Worm (Caenorhabditis elegans) whole organism, L2 larva: ENCODE measurements around the gene clec-203.

Experiments
- C34F6.9 ChIP-seq: fragments of 150-350 bp; optimal IDR thresholded peaks from 2 replicates; lab custom pipeline; 2014; ENCODE audit warnings: missing biosample characterization, missing genetic modification characterization
- F13H6.1 ChIP-seq: sonication (generic microtip); optimal IDR thresholded peaks from 2 replicates; lab custom pipeline; 2016; ENCODE audit warnings: missing genetic modification characterization, missing compliant biosample characterization
- R02D3.7 ChIP-seq: fragments of 150-350 bp; optimal IDR thresholded peaks from 2 replicates; lab custom pipeline; 2014; ENCODE audit warnings: missing biosample characterization, missing genetic modification characterization
- Y55F3AM.14 ChIP-seq: fragments of 200-800 bp; sonication (Bioruptor generic); optimal IDR thresholded peaks from 2 replicates; lab custom pipeline; 2018; ENCODE audit warnings: mild to moderate bottlenecking, missing genetic modification characterization, missing compliant biosample characterization
- alr-1 ChIP-seq: fragments of 150-350 bp; optimal IDR thresholded peaks from 2 replicates; lab custom pipeline; 2014; ENCODE audit warnings: missing biosample characterization, missing genetic modification characterization
- aly-2 ChIP-seq: fragments of 150-350 bp; optimal IDR thresholded peaks from 2 replicates; lab custom pipeline; 2014; ENCODE audit warnings: missing biosample characterization, missing genetic modification characterization
- ama-1 ChIP-seq: fragments of 150-350 bp; optimal IDR thresholded peaks from 2 replicates; lab custom pipeline; 2018; ENCODE audit warnings: inconsistent platforms
- blmp-1 ChIP-seq: sonication (generic microtip); optimal IDR thresholded peaks from 2 replicates; lab custom pipeline; 2017; ENCODE audit warnings: missing genetic modification characterization, mild to moderate bottlenecking, missing compliant biosample characterization, antibody characterized with exemption, moderate library complexity; ENCODE audit not compliant: insufficient read depth
- ceh-16 ChIP-seq: fragments of 150-350 bp; optimal IDR thresholded peaks from 2 replicates; lab custom pipeline; 2014; ENCODE audit warnings: missing biosample characterization, missing genetic modification characterization
- ceh-82 ChIP-seq: fragments of 150-350 bp; optimal IDR thresholded peaks from 2 replicates; lab custom pipeline; 2014; ENCODE audit warnings: missing biosample characterization, missing genetic modification characterization
- egl-27 ChIP-seq: sonication (generic microtip); optimal IDR thresholded peaks from 3 replicates; lab custom pipeline; 2017; ENCODE audit warnings: missing biosample characterization, missing genetic modification reagents, missing genetic modification characterization
- elt-3 ChIP-seq: sonication (generic microtip); optimal IDR thresholded peaks from 2 replicates; lab custom pipeline; 2017; ENCODE audit warnings: missing biosample characterization, missing genetic modification characterization
- fos-1 ChIP-seq: fragments of 150-350 bp; optimal IDR thresholded peaks from 2 replicates; lab custom pipeline; 2014; ENCODE audit warnings: missing biosample characterization, missing genetic modification characterization
- gmeb-1 ChIP-seq: fragments of 150-350 bp; optimal IDR thresholded peaks from 2 replicates; lab custom pipeline; 2014; ENCODE audit warnings: missing biosample characterization, missing genetic modification characterization
- lin-11 ChIP-seq: fragments of 150-350 bp; sonication (generic microtip); optimal IDR thresholded peaks from 2 replicates; lab custom pipeline; 2014; ENCODE audit warnings: missing biosample characterization, missing genetic modification characterization, inconsistent platforms, mixed read lengths
- lin-13 ChIP-seq: fragments of 150-350 bp; optimal IDR thresholded peaks from 2 replicates; lab custom pipeline; 2014; ENCODE audit warnings: missing biosample characterization, missing genetic modification reagents, missing genetic modification characterization
- lsy-2 ChIP-seq, 2 experiments: fragments of 150-350 bp in 1 of 2; sonication (generic microtip) in 1 of 2; optimal IDR thresholded peaks; 2 replicates each; lab custom pipeline; 2014 to 2017; ENCODE audit warnings: missing biosample characterization in 2 of 2, missing genetic modification characterization in 2 of 2
- mab-5 ChIP-seq: fragments of 150-350 bp; optimal IDR thresholded peaks from 2 replicates; lab custom pipeline; 2014; ENCODE audit warnings: missing biosample characterization, missing genetic modification characterization
- mdl-1 ChIP-seq, 2 experiments: fragments of 150-350 bp in 1 of 2; sonication (generic microtip) in 1 of 2; optimal IDR thresholded peaks; 2 replicates each; lab custom pipeline; 2017; ENCODE audit warnings: missing biosample characterization in 2 of 2, missing genetic modification characterization in 2 of 2
- nhr-10 ChIP-seq: sonication (generic microtip); optimal IDR thresholded peaks from 2 replicates; lab custom pipeline; 2017; ENCODE audit warnings: missing biosample characterization, missing genetic modification characterization
- nhr-12 ChIP-seq: fragments of 150-350 bp; optimal IDR thresholded peaks from 2 replicates; lab custom pipeline; 2014; ENCODE audit warnings: missing biosample characterization, missing genetic modification characterization
- nhr-129 ChIP-seq: fragments of 150-350 bp; optimal IDR thresholded peaks from 2 replicates; lab custom pipeline; 2014; ENCODE audit warnings: missing biosample characterization, missing genetic modification characterization
- nhr-23 ChIP-seq: fragments of 150-350 bp; optimal IDR thresholded peaks from 2 replicates; lab custom pipeline; 2014; ENCODE audit warnings: missing biosample characterization, missing genetic modification reagents, missing genetic modification characterization
- nhr-6 ChIP-seq: fragments of 150-350 bp; optimal IDR thresholded peaks from 2 replicates; lab custom pipeline; 2014; ENCODE audit warnings: missing biosample characterization, missing genetic modification characterization
- peb-1 ChIP-seq: fragments of 150-350 bp; optimal IDR thresholded peaks from 2 replicates; lab custom pipeline; 2014; ENCODE audit warnings: missing biosample characterization, missing genetic modification characterization
- sma-3 ChIP-seq: sonication (generic microtip); optimal IDR thresholded peaks from 2 replicates; lab custom pipeline; 2016; ENCODE audit warnings: missing genetic modification reagents, missing genetic modification characterization, missing compliant biosample characterization
- sma-9 ChIP-seq, 2 experiments: fragments of 150-350 bp in 1 of 2; sonication (generic microtip) in 1 of 2; optimal IDR thresholded peaks; 2 replicates each; lab custom pipeline; 2014 to 2016; ENCODE audit warnings: missing genetic modification characterization in 2 of 2, mild to moderate bottlenecking in 1 of 2, missing biosample characterization in 1 of 2, missing compliant biosample characterization in 1 of 2, missing genetic modification reagents in 1 of 2, moderate library complexity in 1 of 2
- snpc-4 ChIP-seq: fragments of 150-350 bp; optimal IDR thresholded peaks from 2 replicates; lab custom pipeline; 2014; ENCODE audit warnings: missing biosample characterization, missing genetic modification characterization
- unc-39 ChIP-seq: fragments of 150-350 bp; optimal IDR thresholded peaks from 2 replicates; lab custom pipeline; 2014; ENCODE audit warnings: missing biosample characterization, missing genetic modification characterization
- unc-55 ChIP-seq: fragments of 150-350 bp; sonication (generic microtip); optimal IDR thresholded peaks from 3 replicates; lab custom pipeline; 2014; ENCODE audit warnings: missing biosample characterization, missing genetic modification reagents, missing genetic modification characterization
- unc-62 ChIP-seq: fragments of 150-350 bp; optimal IDR thresholded peaks from 2 replicates; lab custom pipeline; 2014; ENCODE audit warnings: missing biosample characterization, missing genetic modification reagents, missing genetic modification characterization
- zag-1 ChIP-seq: fragments of 150-350 bp; optimal IDR thresholded peaks from 2 replicates; lab custom pipeline; 2014; ENCODE audit warnings: missing biosample characterization, missing genetic modification characterization
- ztf-11 ChIP-seq: sonication (generic microtip); optimal IDR thresholded peaks from 2 replicates; lab custom pipeline; 2017; ENCODE audit warnings: missing biosample characterization, missing genetic modification characterization
- ztf-4 ChIP-seq: fragments of 150-350 bp; optimal IDR thresholded peaks from 2 replicates; lab custom pipeline; 2014; ENCODE audit warnings: missing biosample characterization, missing genetic modification characterization

clec-203 gene

DNA sequence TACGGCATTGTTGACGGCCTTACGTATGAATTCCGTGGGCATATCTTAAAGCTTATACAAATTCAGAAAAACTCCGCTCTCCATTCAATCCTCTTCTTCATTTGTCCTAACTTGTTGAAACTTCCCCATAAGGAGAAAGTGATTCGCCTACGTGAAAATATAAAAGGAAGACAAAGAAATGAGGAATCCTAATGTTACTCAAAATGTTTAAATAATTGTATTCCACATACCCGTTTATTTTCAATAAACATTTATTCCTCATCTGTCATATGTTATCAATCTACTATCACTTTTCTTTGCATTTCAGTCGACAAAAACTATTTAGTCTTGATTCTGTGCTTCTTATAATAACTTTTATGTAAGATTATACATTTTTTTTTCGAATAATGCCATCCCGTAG, at the start of gene clec-203:
TSS of gene clec-203 (plus strand) at position 301 of the 400 bp plus-strand sequence.
- TF ChIP-seq gmeb-1 (tag; lab: Kevin White, UChicago): no peak
- TF ChIP-seq snpc-4: no peak
- TF ChIP-seq Y55F3AM.14: no peak
- no peak for TF ChIP-seq nhr-129 (tag; lab: Kevin White, UChicago)

DNA sequence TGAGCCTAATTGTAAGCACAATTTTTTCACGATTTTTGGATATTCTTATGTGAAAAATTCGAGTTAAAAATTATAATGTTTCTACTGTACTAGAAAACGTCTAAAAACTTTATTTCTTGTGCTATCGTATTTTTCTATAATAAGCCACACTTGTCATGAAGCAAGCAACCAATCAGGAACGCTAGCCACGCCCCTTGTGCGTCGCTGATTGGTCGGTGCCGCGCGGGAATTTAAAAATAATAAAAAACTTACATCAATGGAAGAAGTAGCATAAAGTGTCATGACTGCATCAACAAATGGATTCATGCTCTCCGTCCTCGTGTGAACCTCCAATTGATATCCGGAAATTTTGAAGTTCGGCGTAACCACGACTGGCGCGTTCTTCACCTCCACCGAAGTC, 40.8 kb upstream of the clec-203 start:
- no peak for TF ChIP-seq lsy-2 (tag; optimal IDR thresholded peaks at IDR 0.05; lab: Kevin White, UChicago)
- no peak for TF ChIP-seq sma-9 (GFP tag; optimal IDR thresholded peaks at IDR 0.05; lab: Kevin White, UChicago)
- TF ChIP-seq sma-9 (tag; optimal IDR thresholded peaks at IDR 0.05; lab: Kevin White, UChicago): no peak
- no peak for TF ChIP-seq alr-1 (tag; lab: Kevin White, UChicago)
- TF ChIP-seq nhr-10: no peak
- no peak for TF ChIP-seq ama-1 (lab: Kevin White, UChicago)
- TF ChIP-seq mdl-1 (tag; optimal IDR thresholded peaks at IDR 0.05; lab: Kevin White, UChicago): no peak
- no peak for TF ChIP-seq unc-39 (tag; lab: Kevin White, UChicago)
- no peak for TF ChIP-seq fos-1 (tag; lab: Kevin White, UChicago)
- no peak for TF ChIP-seq peb-1 (tag; lab: Kevin White, UChicago)

DNA sequence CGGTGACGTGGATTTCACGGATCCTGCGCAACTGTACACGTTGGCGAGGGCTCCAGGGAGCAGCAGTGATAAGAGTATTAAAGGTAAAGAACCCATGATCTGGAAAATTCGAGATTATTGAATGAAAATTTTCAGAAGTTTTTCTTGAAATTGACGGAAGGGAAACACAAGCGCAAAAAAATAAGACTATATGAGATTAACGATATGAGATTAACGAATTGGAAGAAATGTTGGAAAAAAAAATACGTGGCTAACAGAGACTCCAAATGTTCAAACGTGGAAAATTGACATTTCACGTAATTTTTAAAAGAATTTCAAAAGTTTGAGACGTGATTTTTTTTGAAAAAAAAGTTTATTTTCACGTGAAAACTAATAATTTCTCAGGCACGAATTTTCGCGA, 39.6 kb upstream of the clec-203 start, which contains the start of gene nra-4:
TSS of gene nra-4 (minus strand) at position 101 of the 400 bp plus-strand sequence.
- TF ChIP-seq zag-1 (tag; lab: Kevin White, UChicago) (no peak), nhr-129 (tag; lab: Kevin White, UChicago) (no peak), ztf-11 (no peak), aly-2 (tag; lab: Kevin White, UChicago) (no peak), nhr-10 (no peak), sma-3 (GFP tag; lab: Kevin White, UChicago) (no peak), lin-11 (tag; lab: Kevin White, UChicago) (no peak), R02D3.7 (tag; lab: Kevin White, UChicago) (no peak), egl-27 (tag; lab: Kevin White, UChicago) (no peak)

DNA sequence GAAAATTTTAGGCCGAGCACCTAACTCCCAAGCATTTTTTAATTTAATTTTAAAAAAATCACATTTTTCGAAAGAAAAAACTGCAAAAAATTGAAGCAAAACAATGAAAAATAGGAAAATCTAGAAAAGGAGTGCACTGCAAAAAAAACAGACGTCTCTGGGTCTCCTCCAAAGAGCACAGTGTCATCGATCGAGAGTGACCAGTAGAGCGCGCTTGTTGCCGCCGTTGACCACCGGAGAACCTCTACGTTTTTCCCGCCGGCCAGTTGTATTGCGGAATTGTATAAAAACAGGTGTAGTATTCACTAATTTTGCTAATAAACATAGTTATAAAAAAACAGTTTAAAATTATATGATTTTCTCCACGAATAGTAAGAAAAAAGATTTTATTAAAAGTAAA, 38.7 kb upstream of the clec-203 start:
- peak; percentile 43 for TF ChIP-seq unc-55 (GFP tag; lab: Kevin White, UChicago)
- TF ChIP-seq C34F6.9 (tag; lab: Kevin White, UChicago): peak; percentile 21
- peak; percentile 8 for TF ChIP-seq fos-1 (tag; lab: Kevin White, UChicago)
- no peak for TF ChIP-seq ztf-4 (tag; lab: Kevin White, UChicago)
- TF ChIP-seq, all 48 proteins: peak for 3

DNA sequence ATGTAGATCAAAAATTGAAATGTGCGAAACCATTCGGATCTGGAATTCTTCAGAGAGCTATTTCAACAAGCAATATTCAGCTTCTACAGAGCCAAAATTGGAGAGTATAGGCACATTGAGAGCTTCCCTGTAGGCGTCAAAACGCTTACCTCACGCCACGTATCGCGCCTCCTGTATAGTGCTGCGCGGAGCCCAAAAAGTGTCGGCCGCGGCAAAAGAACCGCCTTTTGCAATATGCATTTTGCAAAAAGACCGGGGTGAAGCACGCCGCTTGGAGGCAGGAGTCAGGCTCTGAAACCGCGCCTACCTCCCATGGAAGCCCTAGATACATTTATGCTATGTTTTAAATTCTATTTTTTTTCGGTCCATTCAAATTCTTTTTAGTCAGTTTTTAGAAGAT, 36.4 kb upstream of the clec-203 start:
- no peak for TF ChIP-seq nhr-12
- TF ChIP-seq ama-1 (lab: Kevin White, UChicago): no peak
- TF ChIP-seq mab-5: no peak
- no peak for TF ChIP-seq blmp-1
- no peak for TF ChIP-seq ceh-82 (tag; lab: Kevin White, UChicago)
- TF ChIP-seq nhr-23 (tag; lab: Kevin White, UChicago): no peak
- no peak for TF ChIP-seq lin-13 (GFP tag; lab: Kevin White, UChicago)
- no peak for TF ChIP-seq unc-62 (GFP tag; lab: Kevin White, UChicago)
- TF ChIP-seq ceh-16: no peak
- TF ChIP-seq elt-3: no peak
- TF ChIP-seq Y55F3AM.14: no peak
- no peak for TF ChIP-seq unc-39 (tag; lab: Kevin White, UChicago)

DNA sequence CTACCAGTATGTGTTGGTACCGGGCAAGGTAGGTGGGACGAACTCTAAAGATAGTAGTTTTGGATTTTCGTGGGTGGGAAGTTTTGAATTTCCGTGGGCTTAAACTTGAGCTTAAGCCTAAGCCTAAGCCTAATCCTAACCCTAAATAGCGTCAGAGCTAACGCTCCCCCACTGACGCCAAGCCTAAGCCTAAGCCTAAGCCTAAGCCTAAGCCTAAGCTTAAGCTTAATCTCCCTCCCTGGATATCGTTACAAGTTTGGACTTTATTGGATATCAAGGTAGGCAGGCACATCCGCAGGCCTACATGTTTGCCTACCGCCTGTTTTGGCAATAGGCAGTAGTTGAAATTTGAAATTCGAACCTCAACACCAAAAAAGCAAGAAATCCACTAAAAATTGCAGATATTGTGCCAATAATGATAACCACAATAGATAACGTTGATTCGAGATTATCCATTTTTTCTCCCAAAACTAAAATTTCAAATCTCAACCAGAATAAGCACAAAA, 35.5 kb upstream of the clec-203 start, which contains the start of gene K10C9.4:
TSS of gene K10C9.4 (minus strand) at position 456 of the 506 bp plus-strand sequence.
- TF ChIP-seq fos-1 (tag; lab: Kevin White, UChicago) (no peak), F13H6.1 (tag; lab: Kevin White, UChicago) (no peak), nhr-6 (tag; lab: Kevin White, UChicago) (no peak)
